Fruit fly (Drosophila melanogaster) whole organism, embryonic: ENCODE measurements around the gene Bacc.

Source experiments
- Abd-B ChIP-seq: fragments of 200-800 bp; sonication (Bioruptor generic); optimal IDR thresholded peaks from 2 replicates; lab custom pipeline; 2018; ENCODE audit warnings: missing biosample characterization, mild to moderate bottlenecking, missing genetic modification characterization, moderate library complexity
- Atf-2 ChIP-seq: fragments of 200-800 bp; sonication (Bioruptor generic); optimal IDR thresholded peaks from 2 replicates; lab custom pipeline; 2016; ENCODE audit warnings: missing biosample characterization, missing genetic modification characterization
- C15 ChIP-seq: fragments of 200-800 bp; sonication (Bioruptor generic); IDR thresholded peaks from 3 replicates; pipeline ENCODE4 v1.3.6; 2022; ENCODE audit warnings: missing biosample characterization, missing genetic modification characterization
- CG10274 ChIP-seq: fragments of 200-800 bp; sonication (Bioruptor generic); optimal IDR thresholded peaks from 3 replicates; lab custom pipeline; 2017; ENCODE audit warnings: missing biosample characterization, mild to moderate bottlenecking, missing genetic modification characterization
- CG12236 ChIP-seq: fragments of 200-800 bp; sonication (Bioruptor generic); optimal IDR thresholded peaks from 2 replicates; lab custom pipeline; 2016; ENCODE audit warnings: missing biosample characterization, missing genetic modification characterization
- CG13287 ChIP-seq: fragments of 200-800 bp; sonication (Bioruptor generic); IDR thresholded peaks from 2 replicates; pipeline ENCODE4 v1.3.6; 2022; ENCODE audit warnings: missing biosample characterization, missing genetic modification characterization; ENCODE audit not compliant: partially characterized antibody
- CG13424 ChIP-seq: fragments of 200-800 bp; sonication (Bioruptor generic); optimal IDR thresholded peaks from 2 replicates; lab custom pipeline; 2019; ENCODE audit warnings: missing biosample characterization, mild to moderate bottlenecking, missing genetic modification characterization, moderate library complexity
- CG17359 ChIP-seq: fragments of 200-800 bp; sonication (Bioruptor generic); optimal IDR thresholded peaks from 3 replicates; lab custom pipeline; 2018; ENCODE audit warnings: missing biosample characterization, mild to moderate bottlenecking, missing genetic modification characterization, moderate library complexity
- CG17361 ChIP-seq: fragments of 200-800 bp; sonication (Bioruptor generic); IDR thresholded peaks from 3 replicates; pipeline ENCODE4 v1.3.6; 2022; ENCODE audit warnings: missing biosample characterization, missing genetic modification characterization
- CG17385 ChIP-seq: fragments of 200-800 bp; sonication (Bioruptor generic); optimal IDR thresholded peaks from 3 replicates; lab custom pipeline; 2018; ENCODE audit warnings: missing biosample characterization, mild to moderate bottlenecking, missing genetic modification characterization
- CG17829 ChIP-seq: fragments of 200-800 bp; optimal IDR thresholded peaks from 2 replicates; lab custom pipeline; 2019; ENCODE audit warnings: missing biosample characterization, mild to moderate bottlenecking, missing genetic modification characterization, moderate library complexity
- CG18599 ChIP-seq: fragments of 200-800 bp; sonication (Bioruptor generic); optimal IDR thresholded peaks from 3 replicates; lab custom pipeline; 2017; ENCODE audit warnings: missing biosample characterization, missing genetic modification characterization, mild to moderate bottlenecking, moderate library complexity, missing genetic modification reagents
- CG18764 ChIP-seq: fragments of 200-800 bp; sonication (Bioruptor generic); optimal IDR thresholded peaks from 3 replicates; lab custom pipeline; 2016; ENCODE audit warnings: missing biosample characterization, missing genetic modification characterization
- CG2678 ChIP-seq: fragments of 200-800 bp; sonication (Bioruptor generic); optimal IDR thresholded peaks from 3 replicates; lab custom pipeline; 2019; ENCODE audit warnings: missing biosample characterization, mild to moderate bottlenecking, missing genetic modification characterization, moderate library complexity
- CG31365 ChIP-seq: fragments of 200-800 bp; sonication (Bioruptor generic); optimal IDR thresholded peaks from 2 replicates; lab custom pipeline; 2018; ENCODE audit warnings: missing biosample characterization, mild to moderate bottlenecking, missing genetic modification characterization
- CG6765 ChIP-seq: fragments of 200-800 bp; sonication (Bioruptor generic); optimal IDR thresholded peaks from 3 replicates; lab custom pipeline; 2017; ENCODE audit warnings: missing biosample characterization, mild to moderate bottlenecking, missing genetic modification characterization
- CG7928 ChIP-seq: fragments of 200-800 bp; sonication (Bioruptor generic); optimal IDR thresholded peaks from 2 replicates; lab custom pipeline; 2017; ENCODE audit warnings: missing biosample characterization, mild to moderate bottlenecking, missing genetic modification characterization
- CG9609 ChIP-seq: fragments of 200-800 bp; sonication (Bioruptor generic); optimal IDR thresholded peaks from 3 replicates; lab custom pipeline; 2016; ENCODE audit warnings: missing biosample characterization, missing genetic modification characterization
- CG9797 ChIP-seq: fragments of 200-800 bp; sonication (Bioruptor generic); optimal IDR thresholded peaks from 3 replicates; lab custom pipeline; 2018; ENCODE audit warnings: missing biosample characterization, mild to moderate bottlenecking, missing genetic modification characterization
- CG9876 ChIP-seq: fragments of 200-800 bp; sonication (Bioruptor generic); optimal IDR thresholded peaks from 2 replicates; lab custom pipeline; 2016; ENCODE audit warnings: missing biosample characterization, missing genetic modification characterization
- Camta ChIP-seq: fragments of 200-800 bp; sonication (Bioruptor generic); optimal IDR thresholded peaks from 2 replicates; lab custom pipeline; 2016; ENCODE audit warnings: missing biosample characterization, missing genetic modification characterization
- Drgx ChIP-seq: fragments of 200-800 bp; sonication (Bioruptor generic); IDR thresholded peaks from 2 replicates; pipeline ENCODE4 v1.3.6; 2022; ENCODE audit warnings: missing biosample characterization, missing genetic modification characterization
- Fer2 ChIP-seq: fragments of 200-800 bp; sonication (Bioruptor generic); optimal IDR thresholded peaks from 2 replicates; lab custom pipeline; 2018; ENCODE audit warnings: missing biosample characterization, mild to moderate bottlenecking, missing genetic modification characterization, moderate library complexity
- Gsc ChIP-seq: fragments of 200-800 bp; sonication (Bioruptor generic); IDR thresholded peaks from 2 replicates; pipeline ENCODE4 v1.3.6; 2022; ENCODE audit warnings: missing biosample characterization, missing genetic modification characterization
- HHEX ChIP-seq: fragments of 200-800 bp; sonication (Bioruptor generic); optimal IDR thresholded peaks from 3 replicates; lab custom pipeline; 2017; ENCODE audit warnings: missing biosample characterization, mild to moderate bottlenecking, missing genetic modification characterization, missing genetic modification reagents
- HmgZ ChIP-seq: fragments of 200-800 bp; sonication (Bioruptor generic); optimal IDR thresholded peaks from 2 replicates; lab custom pipeline; 2018; ENCODE audit warnings: missing biosample characterization, mild to moderate bottlenecking, missing genetic modification characterization
- Hmr ChIP-seq: fragments of 200-800 bp; sonication (Bioruptor generic); optimal IDR thresholded peaks from 3 replicates; lab custom pipeline; 2017; ENCODE audit warnings: mild to moderate bottlenecking, missing biosample characterization, missing genetic modification reagents, missing genetic modification characterization
- Lhr ChIP-seq: fragments of 200-800 bp; sonication (Bioruptor generic); optimal IDR thresholded peaks from 3 replicates; lab custom pipeline; 2017; ENCODE audit warnings: mild to moderate bottlenecking, missing biosample characterization, missing genetic modification reagents, missing genetic modification characterization
- Ravus ChIP-seq: fragments of 200-800 bp; sonication (Bioruptor generic); IDR thresholded peaks from 2 replicates; pipeline ENCODE4 v1.3.6; 2022; ENCODE audit warnings: missing biosample characterization, missing genetic modification characterization
- Sox100B ChIP-seq: fragments of 200-800 bp; sonication (Bioruptor generic); optimal IDR thresholded peaks from 3 replicates; lab custom pipeline; 2018; ENCODE audit warnings: missing biosample characterization, mild to moderate bottlenecking, missing genetic modification characterization
- Sry-β ChIP-seq: fragments of 200-800 bp; sonication (Bioruptor generic); optimal IDR thresholded peaks from 2 replicates; lab custom pipeline; 2018; ENCODE audit warnings: missing biosample characterization, mild to moderate bottlenecking, missing genetic modification characterization, moderate library complexity
- TFAM ChIP-seq: fragments of 200-800 bp; sonication (Bioruptor generic); optimal IDR thresholded peaks from 2 replicates; lab custom pipeline; 2017; ENCODE audit warnings: missing biosample characterization, missing genetic modification characterization, inconsistent platforms
- bcd ChIP-seq: fragments of 200-800 bp; sonication (Bioruptor generic); optimal IDR thresholded peaks from 2 replicates; lab custom pipeline; 2017; ENCODE audit warnings: missing biosample characterization, mild to moderate bottlenecking, missing genetic modification characterization
- croc ChIP-seq: fragments of 200-800 bp; sonication (Bioruptor generic); conservative IDR thresholded peaks from 3 replicates; pipeline ENCODE4 v1.3.6; 2022; ENCODE audit warnings: missing biosample characterization, missing genetic modification characterization
- crp ChIP-seq, 2 experiments: fragments of 200-800 bp; sonication (Bioruptor generic); optimal IDR thresholded peaks; 2 replicates in 1 of 2; 3 replicates in 1 of 2; lab custom pipeline; 2017; ENCODE audit warnings: missing biosample characterization in 2 of 2, missing genetic modification characterization in 2 of 2, mild to moderate bottlenecking in 1 of 2, moderate library complexity in 1 of 2
- da ChIP-seq: fragments of 200-800 bp; sonication (Bioruptor generic); optimal IDR thresholded peaks from 2 replicates; lab custom pipeline; 2016; ENCODE audit warnings: missing biosample characterization, missing genetic modification characterization
- disco-r ChIP-seq: fragments of 200-800 bp; sonication (Bioruptor generic); optimal IDR thresholded peaks from 2 replicates; lab custom pipeline; 2016; ENCODE audit warnings: missing biosample characterization, missing genetic modification characterization
- dysf ChIP-seq: fragments of 200-800 bp; sonication (Bioruptor generic); IDR thresholded peaks from 3 replicates; pipeline ENCODE4 v1.3.6; 2022; ENCODE audit warnings: missing biosample characterization, missing genetic modification characterization
- esg ChIP-seq: fragments of 200-800 bp; sonication (Bioruptor generic); conservative IDR thresholded peaks from 2 replicates; pipeline ENCODE4 v1.3.6; 2022; ENCODE audit warnings: missing biosample characterization, missing genetic modification characterization
- eyg ChIP-seq: fragments of 200-800 bp; sonication (Bioruptor generic); optimal IDR thresholded peaks from 3 replicates; lab custom pipeline; 2016; ENCODE audit warnings: missing biosample characterization, missing genetic modification characterization
- hth ChIP-seq: fragments of >200 bp; optimal IDR thresholded peaks from 2 replicates; lab custom pipeline; 2017; ENCODE audit warnings: inconsistent platforms
- kni ChIP-seq: fragments of 200-800 bp; sonication (Bioruptor generic); optimal IDR thresholded peaks from 3 replicates; lab custom pipeline; 2017; ENCODE audit warnings: mild to moderate bottlenecking, missing biosample characterization, missing genetic modification reagents, missing genetic modification characterization
- lmd ChIP-seq: fragments of 200-800 bp; sonication (Bioruptor generic); IDR thresholded peaks from 2 replicates; pipeline ENCODE4 v1.3.6; 2022; ENCODE audit warnings: missing biosample characterization, missing genetic modification characterization
- maf-S ChIP-seq: fragments of 200-800 bp; sonication (Bioruptor generic); optimal IDR thresholded peaks from 2 replicates; lab custom pipeline; 2016; ENCODE audit warnings: missing biosample characterization, missing genetic modification characterization
- p53 ChIP-seq: fragments of 200-800 bp; sonication (Bioruptor generic); optimal IDR thresholded peaks from 2 replicates; lab custom pipeline; 2016; ENCODE audit warnings: missing biosample characterization, missing genetic modification characterization
- pros ChIP-seq: fragments of 200-800 bp; sonication (Bioruptor generic); optimal IDR thresholded peaks from 3 replicates; lab custom pipeline; 2019; ENCODE audit warnings: missing biosample characterization, mild to moderate bottlenecking, missing genetic modification characterization, moderate library complexity
- run ChIP-seq: fragments of 200-800 bp; sonication (Bioruptor generic); optimal IDR thresholded peaks from 3 replicates; lab custom pipeline; 2018; ENCODE audit warnings: missing biosample characterization, mild to moderate bottlenecking, missing genetic modification characterization
- sna ChIP-seq: fragments of 200-800 bp; sonication (Bioruptor generic); IDR thresholded peaks from 2 replicates; pipeline ENCODE4 v1.3.6; 2022; ENCODE audit warnings: missing biosample characterization, missing genetic modification characterization; ENCODE audit not compliant: partially characterized antibody
- stc ChIP-seq: fragments of 200-800 bp; sonication (Bioruptor generic); IDR thresholded peaks from 2 replicates; pipeline ENCODE4 v1.3.6; 2022; ENCODE audit warnings: missing biosample characterization, missing genetic modification characterization
- sug ChIP-seq: fragments of 200-800 bp; optimal IDR thresholded peaks from 2 replicates; lab custom pipeline; 2019; ENCODE audit warnings: missing biosample characterization, mild to moderate bottlenecking, missing genetic modification characterization, moderate library complexity
- tgo ChIP-seq: fragments of 200-800 bp; sonication (Bioruptor generic); IDR thresholded peaks from 3 replicates; pipeline ENCODE4 v1.3.6; 2022; ENCODE audit warnings: missing biosample characterization, missing genetic modification characterization

The Bacc gene

dm6 chr2L:2799909-2800478, 47.7 kb downstream of the Bacc start, which contains the start of gene Syt1 (continued):
- TF ChIP-seq Fer2 (tag; lab: Kevin White, UChicago) = no peak
- peak; percentile 33 for TF ChIP-seq CG18599
- TF ChIP-seq CG31365 = no peak
- no peak for TF ChIP-seq CG6765 (GFP tag; lab: Kevin White, UChicago)
- no peak for TF ChIP-seq kni (GFP tag; lab: Kevin White, UChicago)
- TF ChIP-seq CG9609 (GFP tag; lab: Kevin White, UChicago) = no peak
- TF ChIP-seq tgo (GFP tag; lab: Robert Waterston, UW) = no peak
- TF ChIP-seq Atf-2 (GFP tag; lab: Kevin White, UChicago) = no peak
- no peak for TF ChIP-seq CG13287 (GFP tag; lab: Robert Waterston, UW)
- TF ChIP-seq pros (GFP tag; lab: Kevin White, UChicago) = no peak
- peak; percentile 42; the same call in 1 of the 3 replicates for TF ChIP-seq dysf (GFP tag; lab: Robert Waterston, UW)
- peak; percentile 2 for TF ChIP-seq CG2678 (tag; lab: Kevin White, UChicago)
- TF ChIP-seq da (GFP tag; lab: Kevin White, UChicago) = no peak
- TF ChIP-seq sug (tag; lab: Kevin White, UChicago) = no peak
- TF ChIP-seq CG9797 (GFP tag; lab: Kevin White, UChicago) = no peak
- no peak for TF ChIP-seq CG17361 (GFP tag; lab: Robert Waterston, UW)
- TF ChIP-seq HHEX = no peak
- no peak for TF ChIP-seq CG17385
- TF ChIP-seq CG17359 (tag; lab: Kevin White, UChicago) = no peak
- TF ChIP-seq Sry-β = no peak
- TF ChIP-seq esg (GFP tag; lab: Robert Waterston, UW) = no peak
- TF ChIP-seq CG9876 (GFP tag; lab: Kevin White, UChicago) = no peak
- TF ChIP-seq p53 (GFP tag; lab: Kevin White, UChicago) = no peak
- TF ChIP-seq Abd-B (GFP tag; lab: Kevin White, UChicago) = no peak
- TF ChIP-seq CG13424 = no peak
- TF ChIP-seq bcd (GFP tag; lab: Kevin White, UChicago) = no peak
- TF ChIP-seq C15 (GFP tag; lab: Robert Waterston, UW) = no peak
- TF ChIP-seq Camta (GFP tag; lab: Kevin White, UChicago) = no peak
- TF ChIP-seq CG7928 (GFP tag; lab: Kevin White, UChicago) = no peak
- TF ChIP-seq Hmr = peak; percentile 7
- TF ChIP-seq crp (GFP tag; optimal IDR thresholded peaks at IDR 0.05; lab: Kevin White, UChicago) = peak in 1 of 2 experiments; percentile 46
- no peak for TF ChIP-seq eyg
- no peak for TF ChIP-seq Gsc (GFP tag; lab: Robert Waterston, UW)
- no peak for TF ChIP-seq HmgZ (tag; lab: Kevin White, UChicago)
- no peak for TF ChIP-seq CG18764 (GFP tag; lab: Kevin White, UChicago)
- no peak for TF ChIP-seq croc (GFP tag; lab: Robert Waterston, UW)
- no peak for TF ChIP-seq maf-S (GFP tag; lab: Kevin White, UChicago)
- no peak for TF ChIP-seq disco-r (GFP tag; lab: Kevin White, UChicago)
- no peak for TF ChIP-seq run (tag; lab: Kevin White, UChicago)
- no peak for TF ChIP-seq Sox100B (GFP tag; lab: Kevin White, UChicago)
- TF ChIP-seq CG10274 (GFP tag; lab: Kevin White, UChicago) = peak; percentile 84
- TF ChIP-seq lmd = peak; percentile 5; the same call in 1 of the 2 replicates
- no peak for TF ChIP-seq Lhr (GFP tag; lab: Kevin White, UChicago)
- no peak for TF ChIP-seq sna (GFP tag; lab: Robert Waterston, UW)
- TF ChIP-seq stc (GFP tag; lab: Robert Waterston, UW) = no peak
- TF ChIP-seq Drgx (GFP tag; lab: Robert Waterston, UW) = no peak
- TF ChIP-seq hth (lab: Kevin White, UChicago) = no peak
- no peak for TF ChIP-seq CG17829 (tag; lab: Kevin White, UChicago)
- TF ChIP-seq TFAM (GFP tag; lab: Kevin White, UChicago) = no peak
- no peak for TF ChIP-seq CG12236 (GFP tag; lab: Kevin White, UChicago)
- TF ChIP-seq Ravus (GFP tag; lab: Robert Waterston, UW) = no peak
